Worm (Caenorhabditis elegans): Measurements from ENCODE around the gene C48B4.11.

C48B4.11 gene

ce11 chrIII:9590212-9590611, 24.3 kb upstream of the C48B4.11 start:
- no peak for TF ChIP-seq snpc-4 (tag; optimal IDR thresholded peaks at IDR 0.05)
- TF ChIP-seq unc-62 (GFP tag; optimal IDR thresholded peaks at IDR 0.05): no peak
- TF ChIP-seq hmg-11 (tag; optimal IDR thresholded peaks at IDR 0.05): no peak
- TF ChIP-seq nhr-76 (tag; optimal IDR thresholded peaks at IDR 0.05): no peak
- TF ChIP-seq jun-1 (tag; optimal IDR thresholded peaks at IDR 0.05): peak; percentile 34
- TF ChIP-seq elt-2 (tag; optimal IDR thresholded peaks at IDR 0.05): peak; percentile 93
- TF ChIP-seq lin-39 (tag; optimal IDR thresholded peaks at IDR 0.05): no peak
- no peak for TF ChIP-seq lsy-12 (tag; optimal IDR thresholded peaks at IDR 0.05)
- TF ChIP-seq zag-1 (tag; optimal IDR thresholded peaks at IDR 0.05): no peak
- TF ChIP-seq nhr-67 (tag; optimal IDR thresholded peaks at IDR 0.05): no peak
- TF ChIP-seq nhr-43 (tag; optimal IDR thresholded peaks at IDR 0.05; ENCODE audit: poor library complexity, severe bottlenecking): no peak
- TF ChIP-seq ama-1 (optimal IDR thresholded peaks at IDR 0.05): no peak
- TF ChIP-seq tbx-2 (tag; optimal IDR thresholded peaks at IDR 0.05): no peak
- no peak for TF ChIP-seq skn-1 (tag; optimal IDR thresholded peaks at IDR 0.05)
- TF ChIP-seq nhr-28 (tag; optimal IDR thresholded peaks at IDR 0.05): no peak
- TF ChIP-seq R02D3.7 (tag; optimal IDR thresholded peaks at IDR 0.05): no peak
- TF ChIP-seq ceh-9 (tag; optimal IDR thresholded peaks at IDR 0.05): no peak
- no peak for TF ChIP-seq fkh-10 (GFP tag; optimal IDR thresholded peaks at IDR 0.05)
- no peak for TF ChIP-seq ceh-16 (tag; optimal IDR thresholded peaks at IDR 0.05)
- TF ChIP-seq pqm-1 (tag; optimal IDR thresholded peaks at IDR 0.05): peak; percentile 87
- no peak for TF ChIP-seq ztf-11 (tag; optimal IDR thresholded peaks at IDR 0.05)
- no peak for TF ChIP-seq egl-27 (tag; optimal IDR thresholded peaks at IDR 0.05)
- TF ChIP-seq mdl-1 (tag; optimal IDR thresholded peaks at IDR 0.05): no peak
- no peak for TF ChIP-seq mml-1 (tag; optimal IDR thresholded peaks at IDR 0.05)
- TF ChIP-seq aly-2 (tag; optimal IDR thresholded peaks at IDR 0.05): no peak
- no peak for TF ChIP-seq ceh-28 (tag; optimal IDR thresholded peaks at IDR 0.05)
- no peak for TF ChIP-seq ztf-4 (tag; optimal IDR thresholded peaks at IDR 0.05)
- TF ChIP-seq sea-2 (GFP tag; optimal IDR thresholded peaks at IDR 0.05): no peak
- no peak for TF ChIP-seq unc-39 (tag; optimal IDR thresholded peaks at IDR 0.05)
- TF ChIP-seq pha-4 (tag; optimal IDR thresholded peaks at IDR 0.05): peak; percentile 22
- TF ChIP-seq nhr-237 (tag; optimal IDR thresholded peaks at IDR 0.05): no peak

- TF ChIP-seq nfya-1 (tag; optimal IDR thresholded peaks at IDR 0.05; ENCODE audit: insufficient read depth): no peak
- no peak for TF ChIP-seq lin-39 (tag; optimal IDR thresholded peaks at IDR 0.05)
- peak; percentile 67 for TF ChIP-seq fkh-10 (GFP tag; optimal IDR thresholded peaks at IDR 0.05)
- TF ChIP-seq pqm-1 (tag; optimal IDR thresholded peaks at IDR 0.05): no peak
- no peak for TF ChIP-seq lin-15B (tag; optimal IDR thresholded peaks at IDR 0.05)
- TF ChIP-seq ceh-9 (tag; optimal IDR thresholded peaks at IDR 0.05): no peak
- no peak for TF ChIP-seq ztf-11 (tag; optimal IDR thresholded peaks at IDR 0.05)
Measured at ce11 chrIII:9585314-9585713, 19.4 kb upstream of the C48B4.11 start.

- no peak for TF ChIP-seq nhr-43 (tag; optimal IDR thresholded peaks at IDR 0.05; ENCODE audit: poor library complexity, severe bottlenecking)
- no peak for TF ChIP-seq lin-39 (tag; optimal IDR thresholded peaks at IDR 0.05)
- TF ChIP-seq nhr-28 (tag; optimal IDR thresholded peaks at IDR 0.05): no peak
- no peak for TF ChIP-seq nhr-12 (tag; optimal IDR thresholded peaks at IDR 0.05)
Measured at ce11 chrIII:9583224-9583623, 17.3 kb upstream of the C48B4.11 start.

ce11 chrIII:9582240-9582639, 16.3 kb upstream of the C48B4.11 start, which contains the start of gene C48B4.3:
TSS of gene C48B4.3 (minus strand) at chrIII:9582388.
- TF ChIP-seq ceh-9 (tag; optimal IDR thresholded peaks at IDR 0.05): no peak
- TF ChIP-seq elt-2 (tag; optimal IDR thresholded peaks at IDR 0.05): peak; percentile 59
- TF ChIP-seq jun-1 (tag; optimal IDR thresholded peaks at IDR 0.05): peak; percentile 42
- no peak for TF ChIP-seq egl-27 (tag; optimal IDR thresholded peaks at IDR 0.05)
- TF ChIP-seq ZK546.5 (tag; optimal IDR thresholded peaks at IDR 0.05): no peak
- TF ChIP-seq ztf-4 (tag; optimal IDR thresholded peaks at IDR 0.05): no peak
- TF ChIP-seq unc-39 (tag; optimal IDR thresholded peaks at IDR 0.05): no peak
- TF ChIP-seq nhr-76 (tag; optimal IDR thresholded peaks at IDR 0.05): no peak
- TF ChIP-seq nhr-25 (tag; optimal IDR thresholded peaks at IDR 0.05): no peak
- no peak for TF ChIP-seq aly-2 (tag; optimal IDR thresholded peaks at IDR 0.05)
- TF ChIP-seq pha-4 (tag; optimal IDR thresholded peaks at IDR 0.05): peak; percentile 65
- TF ChIP-seq nhr-43 (tag; optimal IDR thresholded peaks at IDR 0.05; ENCODE audit: poor library complexity, severe bottlenecking): no peak
- peak; percentile 92 for TF ChIP-seq pqm-1 (tag; optimal IDR thresholded peaks at IDR 0.05)
- no peak for TF ChIP-seq fos-1 (tag; optimal IDR thresholded peaks at IDR 0.05)
- no peak for TF ChIP-seq daf-12 (tag; optimal IDR thresholded peaks at IDR 0.05)
- TF ChIP-seq R02D3.7 (tag; optimal IDR thresholded peaks at IDR 0.05): no peak

Measured in whole organism, L3 larva.